Fruit fly (Drosophila melanogaster) whole organism, adult: ENCODE results near the gene CG10486.

ENCODE experiments used
- Clk ChIP-seq: fragments of 200-800 bp; sonication (Bioruptor generic); optimal IDR thresholded peaks from 2 replicates; lab custom pipeline; 2017; ENCODE audit warnings: missing biosample characterization, missing genetic modification characterization
- Hr96 ChIP-seq: fragments of 200-800 bp; sonication (Bioruptor generic); optimal IDR thresholded peaks from 2 replicates; lab custom pipeline; 2016; ENCODE audit warnings: missing biosample characterization, missing genetic modification characterization
- kay ChIP-seq: fragments of 200-800 bp; sonication (Bioruptor generic); peaks from one replicate; lab custom pipeline; 2016; ENCODE audit warnings: missing biosample characterization, missing genetic modification characterization, borderline replicate concordance
- ovo ChIP-seq: fragments of 200-800 bp; sonication (Bioruptor generic); optimal IDR thresholded peaks from 2 replicates; lab custom pipeline; 2016; ENCODE audit warnings: missing biosample characterization, missing genetic modification characterization
- toe ChIP-seq: fragments of 200-800 bp; sonication (Bioruptor generic); optimal IDR thresholded peaks from 2 replicates; lab custom pipeline; 2016; ENCODE audit warnings: missing biosample characterization, missing genetic modification characterization

DNA sequence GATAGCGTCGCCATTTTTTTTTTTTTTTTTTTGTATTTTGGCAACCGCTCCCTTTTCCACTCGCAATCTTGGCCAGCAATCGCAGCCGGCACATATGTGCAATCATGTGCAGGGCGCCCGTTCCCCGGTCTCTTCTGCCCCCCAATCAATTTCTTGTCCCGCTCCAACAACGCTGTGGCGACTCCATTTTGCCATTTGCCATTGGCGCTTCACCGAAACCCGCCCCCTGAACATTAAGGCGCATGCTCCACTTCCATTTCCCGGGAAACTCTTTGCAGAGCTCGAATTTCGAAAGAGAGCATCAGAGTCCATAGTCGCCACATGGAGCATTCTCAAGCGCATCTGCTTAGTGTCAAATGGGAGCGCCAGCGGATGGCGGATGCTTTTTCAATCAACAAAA, 15.4 kb downstream of the CG10486 start:
- TF ChIP-seq toe (GFP tag; lab: Kevin White, UChicago) (no peak), ovo (GFP tag; lab: Kevin White, UChicago) (no peak), Clk (GFP tag; lab: Kevin White, UChicago) (no peak), Hr96 (GFP tag; lab: Kevin White, UChicago) (no peak), kay (no peak)
